Fruit fly (Drosophila melanogaster) whole organism, prepupa: Measurements from ENCODE around the gene CG14740.
A peak's percentile ranks its signal among the peaks of the same experiment; 100 is the strongest.

Experiments used
- CG10669 ChIP-seq: fragments of 200-800 bp; sonication (Bioruptor generic); optimal IDR thresholded peaks from 3 replicates; lab custom pipeline; 2018; ENCODE audit warnings: missing biosample characterization, mild to moderate bottlenecking, missing genetic modification characterization, moderate library complexity
- CG11294 ChIP-seq: fragments of 200-800 bp; sonication (Bioruptor generic); IDR thresholded peaks from 2 replicates; pipeline ENCODE4 v1.3.6; 2022; ENCODE audit warnings: missing biosample characterization, missing genetic modification characterization
- CG11762 ChIP-seq: fragments of 200-800 bp; sonication (Bioruptor generic); optimal IDR thresholded peaks from 3 replicates; lab custom pipeline; 2016; ENCODE audit warnings: missing biosample characterization, missing genetic modification characterization; ENCODE audit not compliant: insufficient read depth
- CG11902 ChIP-seq: fragments of 200-800 bp; sonication (Bioruptor generic); optimal IDR thresholded peaks from 3 replicates; lab custom pipeline; 2016; ENCODE audit warnings: missing biosample characterization, missing genetic modification characterization
- CG15336 ChIP-seq: fragments of 200-800 bp; sonication (Bioruptor generic); IDR thresholded peaks from 2 replicates; pipeline ENCODE4 v1.3.6; 2022; ENCODE audit warnings: missing biosample characterization, missing genetic modification characterization
- CG1621 ChIP-seq: fragments of 200-800 bp; sonication (Bioruptor generic); optimal IDR thresholded peaks from 3 replicates; lab custom pipeline; 2018; ENCODE audit warnings: missing biosample characterization, mild to moderate bottlenecking, missing genetic modification characterization
- CG31627 ChIP-seq: fragments of 200-800 bp; sonication (Bioruptor generic); optimal IDR thresholded peaks from 3 replicates; lab custom pipeline; 2016; ENCODE audit warnings: missing biosample characterization, missing genetic modification characterization
- CG32006 ChIP-seq: fragments of 200-800 bp; sonication (Bioruptor generic); optimal IDR thresholded peaks from 3 replicates; lab custom pipeline; 2017; ENCODE audit warnings: missing biosample characterization, mild to moderate bottlenecking, missing genetic modification characterization
- CG3919 ChIP-seq: fragments of 200-800 bp; sonication (Bioruptor generic); optimal IDR thresholded peaks from 3 replicates; lab custom pipeline; 2016; ENCODE audit warnings: missing biosample characterization, missing genetic modification characterization
- CG6163 ChIP-seq: fragments of 200-800 bp; sonication (Bioruptor generic); IDR thresholded peaks from 3 replicates; pipeline ENCODE4 v1.3.6; 2022; ENCODE audit warnings: missing biosample characterization, missing genetic modification characterization
- CG6276 ChIP-seq: fragments of 200-800 bp; sonication (Bioruptor generic); optimal IDR thresholded peaks from 2 replicates; lab custom pipeline; 2017; ENCODE audit warnings: missing biosample characterization, mild to moderate bottlenecking, missing genetic modification characterization
- CG6792 ChIP-seq: fragments of 200-800 bp; sonication (Bioruptor generic); optimal IDR thresholded peaks from 3 replicates; lab custom pipeline; 2016; ENCODE audit warnings: missing biosample characterization, missing genetic modification characterization
- CG6808 ChIP-seq: fragments of 200-800 bp; sonication (Bioruptor generic); optimal IDR thresholded peaks from 3 replicates; lab custom pipeline; 2017; ENCODE audit warnings: missing biosample characterization, missing genetic modification characterization, mild to moderate bottlenecking, moderate library complexity, missing genetic modification reagents
- CG8119 ChIP-seq: fragments of 200-800 bp; sonication (Bioruptor generic); IDR thresholded peaks from 3 replicates; pipeline ENCODE4 v1.3.6; 2022; ENCODE audit warnings: missing biosample characterization, missing genetic modification characterization
- CG8632 ChIP-seq: fragments of 200-800 bp; sonication (Bioruptor generic); optimal IDR thresholded peaks from 3 replicates; lab custom pipeline; 2016; ENCODE audit warnings: missing biosample characterization, missing genetic modification characterization
- CG9139 ChIP-seq: fragments of 200-800 bp; sonication (Bioruptor generic); optimal IDR thresholded peaks from 3 replicates; lab custom pipeline; 2017; ENCODE audit warnings: missing biosample characterization, mild to moderate bottlenecking, missing genetic modification characterization
- Eip78C ChIP-seq: fragments of 200-800 bp; sonication (Bioruptor generic); peaks from one replicate; lab custom pipeline; 2016; ENCODE audit warnings: missing biosample characterization, missing genetic modification characterization
- Ets21C ChIP-seq: fragments of 200-800 bp; sonication (Bioruptor generic); optimal IDR thresholded peaks from 3 replicates; lab custom pipeline; 2016; ENCODE audit warnings: missing biosample characterization, missing genetic modification characterization
- Ets96B ChIP-seq: fragments of 200-800 bp; optimal IDR thresholded peaks from 2 replicates; lab custom pipeline; 2019; ENCODE audit warnings: missing biosample characterization, mild to moderate bottlenecking, missing genetic modification characterization, moderate library complexity
- Gug ChIP-seq: fragments of 200-800 bp; sonication (Bioruptor generic); IDR thresholded peaks from 2 replicates; pipeline ENCODE4 v1.3.6; 2022; ENCODE audit warnings: missing biosample characterization, missing genetic modification characterization
- Hr38 ChIP-seq: sonication (Bioruptor generic); optimal IDR thresholded peaks from 2 replicates; lab custom pipeline; 2016; ENCODE audit warnings: missing biosample characterization, missing genetic modification characterization
- Hr4 ChIP-seq: fragments of 200-800 bp; sonication (Bioruptor generic); optimal IDR thresholded peaks from 3 replicates; lab custom pipeline; 2016; ENCODE audit warnings: missing biosample characterization, missing genetic modification characterization
- OdsH ChIP-seq: fragments of 200-800 bp; sonication (Bioruptor generic); optimal IDR thresholded peaks from 3 replicates; lab custom pipeline; 2016; ENCODE audit warnings: missing biosample characterization, missing genetic modification characterization
- Smox ChIP-seq: fragments of 200-800 bp; sonication (Bioruptor generic); optimal IDR thresholded peaks from 3 replicates; lab custom pipeline; 2016; ENCODE audit warnings: missing biosample characterization, missing genetic modification characterization
- Sox102F ChIP-seq: fragments of 200-800 bp; sonication (Bioruptor generic); optimal IDR thresholded peaks from 2 replicates; lab custom pipeline; 2016; ENCODE audit warnings: missing biosample characterization, mild to moderate bottlenecking, missing genetic modification characterization
- achi ChIP-seq: fragments of 200-800 bp; sonication (Bioruptor generic); optimal IDR thresholded peaks from 3 replicates; lab custom pipeline; 2016; ENCODE audit warnings: missing biosample characterization, missing genetic modification characterization
- cyc ChIP-seq: fragments of 200-800 bp; sonication (Bioruptor generic); optimal IDR thresholded peaks from 3 replicates; lab custom pipeline; 2016; ENCODE audit warnings: missing biosample characterization, missing genetic modification characterization
- dac ChIP-seq: fragments of 200-800 bp; sonication (Bioruptor generic); optimal IDR thresholded peaks from 2 replicates; lab custom pipeline; 2017; ENCODE audit warnings: missing biosample characterization, mild to moderate bottlenecking, missing genetic modification characterization
- dsx ChIP-seq: fragments of 200-800 bp; optimal IDR thresholded peaks from 3 replicates; lab custom pipeline; 2019; ENCODE audit warnings: missing biosample characterization, mild to moderate bottlenecking, missing genetic modification characterization, moderate library complexity; ENCODE audit not compliant: poor library complexity, severe bottlenecking
- esn ChIP-seq: fragments of 200-800 bp; sonication (Bioruptor generic); optimal IDR thresholded peaks from 2 replicates; lab custom pipeline; 2016; ENCODE audit warnings: missing biosample characterization, mild to moderate bottlenecking, missing genetic modification characterization, moderate library complexity
- fd59A ChIP-seq: fragments of 200-800 bp; sonication (Bioruptor generic); optimal IDR thresholded peaks from 2 replicates; lab custom pipeline; 2017; ENCODE audit warnings: missing biosample characterization, mild to moderate bottlenecking, missing genetic modification characterization, missing genetic modification reagents
- fkh ChIP-seq: fragments of 200-800 bp; sonication (Bioruptor generic); optimal IDR thresholded peaks from 3 replicates; lab custom pipeline; 2017; ENCODE audit warnings: missing biosample characterization, mild to moderate bottlenecking, missing genetic modification characterization, moderate library complexity
- lz ChIP-seq: fragments of 200-800 bp; sonication (Bioruptor generic); optimal IDR thresholded peaks from 3 replicates; lab custom pipeline; 2016; ENCODE audit warnings: missing biosample characterization, missing genetic modification characterization
- net ChIP-seq: fragments of 200-800 bp; sonication (Bioruptor generic); optimal IDR thresholded peaks from 3 replicates; lab custom pipeline; 2016; ENCODE audit warnings: missing biosample characterization, missing genetic modification characterization
- salr ChIP-seq, 2 experiments: fragments of 200-800 bp; sonication (Bioruptor generic); optimal IDR thresholded peaks; 3 replicates each; lab custom pipeline; 2016 to 2018; ENCODE audit warnings: missing biosample characterization in 2 of 2, missing genetic modification characterization in 2 of 2, mild to moderate bottlenecking in 1 of 2
- spab ChIP-seq: fragments of 200-800 bp; sonication (Bioruptor generic); optimal IDR thresholded peaks from 2 replicates; lab custom pipeline; 2017; ENCODE audit warnings: missing biosample characterization, mild to moderate bottlenecking, missing genetic modification characterization, missing genetic modification reagents
- topi ChIP-seq: fragments of 200-800 bp; sonication (Bioruptor generic); optimal IDR thresholded peaks from 3 replicates; lab custom pipeline; 2016; ENCODE audit warnings: missing biosample characterization, missing genetic modification characterization

CG14740 gene

DNA sequence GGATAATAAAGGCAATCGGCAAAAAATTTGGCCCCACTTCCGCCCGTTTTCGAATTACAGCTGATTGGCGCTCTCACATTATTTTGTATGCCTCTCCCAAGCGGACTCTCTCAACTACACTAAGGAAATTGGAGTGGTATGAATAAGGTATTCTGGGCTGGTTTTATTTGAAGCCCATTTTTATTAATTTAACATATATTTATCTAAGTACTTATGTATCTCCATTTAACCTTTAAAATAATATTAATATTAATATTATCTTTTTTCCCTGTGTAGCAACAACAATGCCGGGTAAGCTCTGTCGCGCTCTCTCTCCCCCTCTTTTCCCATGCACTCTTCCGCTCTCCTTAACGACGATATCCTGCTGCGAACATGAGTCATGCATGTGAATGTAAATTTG is 16.2 kb upstream of the CG14740 start (continued):
- TF ChIP-seq fd59A (peak; percentile 52), CG15336 (GFP tag; lab: Robert Waterston, UW) (no peak; the same call in 1 of the 2 replicates), CG6792 (GFP tag; lab: Kevin White, UChicago) (peak; percentile 73), Ets21C (peak; percentile 47), CG9139 (GFP tag; lab: Kevin White, UChicago) (peak; percentile 71), CG31627 (peak; percentile 59), Ets96B (peak; percentile 83), CG6808 (peak; percentile 67), salr (GFP tag; optimal IDR thresholded peaks at IDR 0.05; lab: Kevin White, UChicago) (peak; percentile 21 to 31), OdsH (peak; percentile 75), CG10669 (GFP tag; lab: Kevin White, UChicago) (peak; percentile 79), Gug (GFP tag; lab: Robert Waterston, UW) (peak; percentile 58), Smox (GFP tag; lab: Kevin White, UChicago) (peak; percentile 53), CG3919 (GFP tag; lab: Kevin White, UChicago) (peak; percentile 82), topi (GFP tag; lab: Kevin White, UChicago) (peak; percentile 67), CG11902 (GFP tag; lab: Kevin White, UChicago) (peak; percentile 68), cyc (GFP tag; lab: Kevin White, UChicago) (peak; percentile 76), CG1621 (tag; lab: Kevin White, UChicago) (peak; percentile 59), CG11294 (GFP tag; lab: Robert Waterston, UW) (peak; percentile 20; the same call in 1 of the 2 replicates), spab (GFP tag; lab: Kevin White, UChicago) (peak; percentile 70), CG6276 (peak; percentile 10), dac (GFP tag; lab: Kevin White, UChicago) (no peak), CG8632 (GFP tag; lab: Kevin White, UChicago) (peak; percentile 74), CG8119 (GFP tag; lab: Robert Waterston, UW) (peak; percentile 77)

DNA sequence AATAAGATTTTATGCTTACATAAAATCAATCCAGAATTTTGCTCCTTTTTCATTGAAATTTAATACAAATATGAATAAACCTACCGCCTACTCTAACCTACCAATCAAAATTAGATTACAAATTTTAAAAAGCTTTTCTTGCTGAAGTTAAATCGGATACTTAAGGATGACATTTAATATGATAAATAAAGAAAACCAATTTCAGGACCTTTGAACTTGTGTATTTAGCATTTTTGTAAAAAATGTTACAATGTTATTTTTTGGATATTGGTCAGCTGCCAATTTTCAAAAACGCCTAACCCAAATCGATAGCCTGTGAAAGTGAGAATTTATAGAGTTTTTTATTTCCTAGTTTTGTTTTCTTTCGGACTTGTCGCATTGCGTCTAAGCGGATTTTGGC is 13.6 kb downstream of the CG14740 start, which contains the start of gene CG14739:
Gene CG14739, minus strand, starts transcription at position 101 of the 400 bp plus-strand sequence.
- TF ChIP-seq net (GFP tag; lab: Kevin White, UChicago) (no peak), Hr4 (no peak), CG6276 (no peak), CG6163 (GFP tag; lab: Robert Waterston, UW) (no peak), CG3919 (GFP tag; lab: Kevin White, UChicago) (no peak), OdsH (no peak), CG11762 (GFP tag; lab: Kevin White, UChicago) (no peak), dsx (no peak), Ets21C (no peak), Sox102F (GFP tag; lab: Kevin White, UChicago) (no peak), lz (GFP tag; lab: Kevin White, UChicago) (no peak), Hr38 (GFP tag; lab: Kevin White, UChicago) (no peak), esn (no peak), CG1621 (tag; lab: Kevin White, UChicago) (no peak)

DNA sequence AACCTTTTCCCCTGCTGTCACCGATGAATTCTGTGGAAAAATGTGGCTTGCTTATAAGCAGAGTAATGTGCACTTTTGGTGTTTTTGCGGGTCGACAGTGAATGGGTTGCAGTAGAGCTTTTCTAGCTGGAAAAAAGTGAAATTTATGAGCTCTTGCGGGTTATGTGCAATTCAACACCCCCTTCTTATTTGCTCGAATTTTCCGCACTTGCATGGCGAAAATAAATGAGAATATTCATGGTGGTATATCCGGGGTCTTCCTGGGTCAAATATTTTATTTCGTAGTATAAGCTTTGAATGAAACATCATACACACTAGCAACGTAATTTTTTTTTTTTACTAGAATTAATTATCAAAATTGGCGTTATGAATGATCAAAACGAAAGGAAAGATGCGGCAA is 22.5 kb downstream of the CG14740 start, which contains the start of gene CG14736:
Gene CG14736, plus strand, starts transcription at position 301 of the 400 bp plus-strand sequence.
- TF ChIP-seq CG6163 (GFP tag; lab: Robert Waterston, UW) = no peak
- TF ChIP-seq Sox102F (GFP tag; lab: Kevin White, UChicago) = no peak
- no peak for TF ChIP-seq CG32006
- no peak for TF ChIP-seq cyc (GFP tag; lab: Kevin White, UChicago)
- no peak for TF ChIP-seq Ets21C
- no peak for TF ChIP-seq CG10669 (GFP tag; lab: Kevin White, UChicago)
- TF ChIP-seq CG3919 (GFP tag; lab: Kevin White, UChicago) = no peak
- TF ChIP-seq fkh (GFP tag; lab: Kevin White, UChicago) = no peak
- TF ChIP-seq achi (GFP tag; lab: Kevin White, UChicago) = no peak
- TF ChIP-seq CG6792 (GFP tag; lab: Kevin White, UChicago) = no peak
- no peak for TF ChIP-seq Eip78C (GFP tag; lab: Kevin White, UChicago)
- no peak for TF ChIP-seq fd59A
- no peak for TF ChIP-seq salr (GFP tag; optimal IDR thresholded peaks at IDR 0.05; lab: Kevin White, UChicago)
- TF ChIP-seq CG1621 (tag; lab: Kevin White, UChicago) = no peak
- no peak for TF ChIP-seq Hr4
- no peak for TF ChIP-seq Hr38 (GFP tag; lab: Kevin White, UChicago)
